Fruit fly (Drosophila melanogaster) whole organism, embryonic: ENCODE results near the gene inaF-B.

Source experiments
- Awh ChIP-seq: fragments of 200-800 bp; sonication (Bioruptor generic); IDR thresholded peaks from 2 replicates; pipeline ENCODE4, ENCODE4 v1.3.6; 2022; ENCODE audit warnings: missing biosample characterization, missing genetic modification characterization
- CG10147 ChIP-seq: fragments of 200-800 bp; sonication (Bioruptor generic); optimal IDR thresholded peaks from 2 replicates; lab custom pipeline; 2019; ENCODE audit warnings: missing biosample characterization, mild to moderate bottlenecking, missing genetic modification characterization, moderate library complexity
- CG12155 ChIP-seq: fragments of 200-800 bp; sonication (Bioruptor generic); optimal IDR thresholded peaks from 3 replicates; lab custom pipeline; 2016; ENCODE audit warnings: missing biosample characterization, missing genetic modification characterization
- CG1233 ChIP-seq: fragments of 200-800 bp; sonication (Bioruptor generic); optimal IDR thresholded peaks from 4 replicates; lab custom pipeline; 2018; ENCODE audit warnings: missing biosample characterization, mild to moderate bottlenecking, missing genetic modification characterization
- CG15514 ChIP-seq: fragments of 200-800 bp; sonication (Bioruptor generic); optimal IDR thresholded peaks from 3 replicates; lab custom pipeline; 2017; ENCODE audit warnings: missing biosample characterization, missing genetic modification characterization, mild to moderate bottlenecking, moderate library complexity, missing genetic modification reagents
- CG1647 ChIP-seq: fragments of 200-800 bp; sonication (Bioruptor generic); optimal IDR thresholded peaks from 3 replicates; lab custom pipeline; 2016; ENCODE audit warnings: missing biosample characterization, missing genetic modification characterization
- CG17328 ChIP-seq: fragments of 200-800 bp; sonication (Bioruptor generic); IDR thresholded peaks from 2 replicates; pipeline ENCODE4 v1.3.6; 2022; ENCODE audit warnings: missing biosample characterization, missing genetic modification characterization
- CG17568 ChIP-seq: fragments of 200-800 bp; sonication (Bioruptor generic); optimal IDR thresholded peaks from 2 replicates; lab custom pipeline; 2018; ENCODE audit warnings: missing biosample characterization, mild to moderate bottlenecking, missing genetic modification characterization, moderate library complexity
- CG17829 ChIP-seq: fragments of 200-800 bp; optimal IDR thresholded peaks from 2 replicates; lab custom pipeline; 2019; ENCODE audit warnings: missing biosample characterization, mild to moderate bottlenecking, missing genetic modification characterization, moderate library complexity
- CG18599 ChIP-seq: fragments of 200-800 bp; sonication (Bioruptor generic); optimal IDR thresholded peaks from 3 replicates; lab custom pipeline; 2017; ENCODE audit warnings: missing biosample characterization, missing genetic modification characterization, mild to moderate bottlenecking, moderate library complexity, missing genetic modification reagents
- CG18764 ChIP-seq: fragments of 200-800 bp; sonication (Bioruptor generic); optimal IDR thresholded peaks from 3 replicates; lab custom pipeline; 2016; ENCODE audit warnings: missing biosample characterization, missing genetic modification characterization
- CG31224 ChIP-seq: fragments of 200-800 bp; sonication (Bioruptor generic); IDR thresholded peaks from 2 replicates; pipeline ENCODE4 v1.3.6; 2022; ENCODE audit warnings: missing biosample characterization, missing genetic modification characterization
- CG32532 ChIP-seq: fragments of 200-800 bp; sonication (Bioruptor generic); IDR thresholded peaks from 2 replicates; pipeline ENCODE4 v1.3.6; 2022; ENCODE audit warnings: missing biosample characterization, missing genetic modification characterization
- CG32767 ChIP-seq: fragments of 200-800 bp; sonication (Bioruptor generic); IDR thresholded peaks from 2 replicates; pipeline ENCODE4 v1.3.6; 2022; ENCODE audit warnings: missing biosample characterization, missing genetic modification characterization
- CG6791 ChIP-seq: fragments of 200-800 bp; sonication (Bioruptor generic); IDR thresholded peaks from 3 replicates; pipeline ENCODE4 v1.3.6; 2022; ENCODE audit warnings: missing biosample characterization, missing genetic modification characterization; ENCODE audit not compliant: partially characterized antibody
- CG7987 ChIP-seq: fragments of 200-800 bp; sonication (Bioruptor generic); optimal IDR thresholded peaks from 2 replicates; lab custom pipeline; 2018; ENCODE audit warnings: missing biosample characterization, mild to moderate bottlenecking, missing genetic modification characterization, moderate library complexity
- CG8281 ChIP-seq: fragments of 200-800 bp; sonication (Bioruptor generic); optimal IDR thresholded peaks from 2 replicates; lab custom pipeline; 2018; ENCODE audit warnings: missing biosample characterization, mild to moderate bottlenecking, missing genetic modification characterization, moderate library complexity
- CG9437 ChIP-seq: fragments of 200-800 bp; sonication (Bioruptor generic); optimal IDR thresholded peaks from 2 replicates; lab custom pipeline; 2018; ENCODE audit warnings: missing biosample characterization, mild to moderate bottlenecking, missing genetic modification characterization
- Dbx ChIP-seq: fragments of 200-800 bp; sonication (Bioruptor generic); IDR thresholded peaks from 3 replicates; pipeline ENCODE4 v1.3.6; 2022; ENCODE audit warnings: missing biosample characterization, missing genetic modification characterization
- Deaf1 ChIP-seq: fragments of 200-800 bp; optimal IDR thresholded peaks from 3 replicates; lab custom pipeline; 2019; ENCODE audit warnings: missing biosample characterization, mild to moderate bottlenecking, missing genetic modification characterization, moderate library complexity
- Dip3 ChIP-seq: fragments of 200-800 bp; sonication (Bioruptor generic); optimal IDR thresholded peaks from 3 replicates; lab custom pipeline; 2016; ENCODE audit warnings: missing biosample characterization, missing genetic modification characterization
- Fer1 ChIP-seq: fragments of 200-800 bp; sonication (Bioruptor generic); optimal IDR thresholded peaks from 2 replicates; lab custom pipeline; 2017; ENCODE audit warnings: missing biosample characterization, mild to moderate bottlenecking, missing genetic modification characterization
- Fer2 ChIP-seq: fragments of 200-800 bp; sonication (Bioruptor generic); optimal IDR thresholded peaks from 2 replicates; lab custom pipeline; 2018; ENCODE audit warnings: missing biosample characterization, mild to moderate bottlenecking, missing genetic modification characterization, moderate library complexity
- Fer3 ChIP-seq: fragments of 200-800 bp; sonication (Bioruptor generic); optimal IDR thresholded peaks from 2 replicates; lab custom pipeline; 2018; ENCODE audit warnings: missing biosample characterization, mild to moderate bottlenecking, missing genetic modification characterization, moderate library complexity
- Gsc ChIP-seq: fragments of 200-800 bp; sonication (Bioruptor generic); IDR thresholded peaks from 2 replicates; pipeline ENCODE4 v1.3.6; 2022; ENCODE audit warnings: missing biosample characterization, missing genetic modification characterization
- HLH3B ChIP-seq: fragments of 200-800 bp; sonication (Bioruptor generic); IDR thresholded peaks from 2 replicates; pipeline ENCODE4 v1.3.6; 2022; ENCODE audit warnings: missing biosample characterization, missing genetic modification characterization
- Jarid2 ChIP-seq: fragments of 200-800 bp; sonication (Bioruptor generic); optimal IDR thresholded peaks from 3 replicates; lab custom pipeline; 2017; ENCODE audit warnings: mild to moderate bottlenecking, missing biosample characterization, missing genetic modification reagents, missing genetic modification characterization
- Pdp1 ChIP-seq, 2 experiments: fragments of 200-800 bp; sonication (Bioruptor generic); optimal IDR thresholded peaks; 3 replicates each; lab custom pipeline; 2016; ENCODE audit warnings: missing biosample characterization in 2 of 2, missing genetic modification characterization in 2 of 2, mild to moderate bottlenecking in 1 of 2, moderate library complexity in 1 of 2
- Ptx1 ChIP-seq: fragments of 200-800 bp; sonication (Bioruptor generic); IDR thresholded peaks from 2 replicates; pipeline ENCODE4 v1.3.6; 2022; ENCODE audit warnings: missing biosample characterization, missing genetic modification characterization
- Scr ChIP-seq: fragments of 200-800 bp; sonication (Bioruptor generic); IDR thresholded peaks from 2 replicates; pipeline ENCODE4 v1.3.6; 2022; ENCODE audit warnings: missing biosample characterization, missing genetic modification characterization; ENCODE audit not compliant: partially characterized antibody
- bab2 ChIP-seq: fragments of 200-800 bp; sonication (Bioruptor generic); optimal IDR thresholded peaks from 2 replicates; lab custom pipeline; 2016; ENCODE audit warnings: missing biosample characterization, missing genetic modification characterization
- bbx ChIP-seq: fragments of 200-800 bp; sonication (Bioruptor generic); IDR thresholded peaks from 2 replicates; pipeline ENCODE4 v1.3.6; 2022; ENCODE audit warnings: missing biosample characterization, missing genetic modification characterization; ENCODE audit not compliant: partially characterized antibody
- cad ChIP-seq: fragments of >200 bp; optimal IDR thresholded peaks from 2 replicates; lab custom pipeline; 2017; ENCODE audit warnings: missing biosample characterization, missing genetic modification characterization
- crc ChIP-seq: fragments of 200-800 bp; sonication (Bioruptor generic); optimal IDR thresholded peaks from 2 replicates; lab custom pipeline; 2016; ENCODE audit warnings: missing biosample characterization, missing genetic modification characterization
- eyg ChIP-seq: fragments of 200-800 bp; sonication (Bioruptor generic); optimal IDR thresholded peaks from 3 replicates; lab custom pipeline; 2016; ENCODE audit warnings: missing biosample characterization, missing genetic modification characterization
- gce ChIP-seq: fragments of 200-800 bp; sonication (Bioruptor generic); IDR thresholded peaks from 3 replicates; pipeline ENCODE4 v1.3.6; 2022; ENCODE audit warnings: missing biosample characterization, missing genetic modification characterization
- jumu ChIP-seq: fragments of 200-800 bp; sonication (Bioruptor generic); optimal IDR thresholded peaks from 3 replicates; lab custom pipeline; 2016; ENCODE audit warnings: missing biosample characterization, missing genetic modification characterization
- mirr ChIP-seq: fragments of 200-800 bp; sonication (Bioruptor generic); optimal IDR thresholded peaks from 3 replicates; lab custom pipeline; 2018; ENCODE audit warnings: missing biosample characterization, mild to moderate bottlenecking, missing genetic modification characterization
- sd ChIP-seq: fragments of 200-800 bp; sonication (Bioruptor generic); optimal IDR thresholded peaks from 3 replicates; lab custom pipeline; 2018; ENCODE audit warnings: missing biosample characterization, mild to moderate bottlenecking, missing genetic modification characterization, moderate library complexity
- sens ChIP-seq: fragments of 200-800 bp; sonication (Bioruptor generic); peaks from one replicate; lab custom pipeline; 2016; ENCODE audit warnings: missing biosample characterization, missing genetic modification characterization
- slp2 ChIP-seq: fragments of 200-800 bp; sonication (Bioruptor generic); optimal IDR thresholded peaks from 2 replicates; lab custom pipeline; 2016; ENCODE audit warnings: missing biosample characterization, missing genetic modification characterization
- tgo ChIP-seq: fragments of 200-800 bp; sonication (Bioruptor generic); IDR thresholded peaks from 3 replicates; pipeline ENCODE4 v1.3.6; 2022; ENCODE audit warnings: missing biosample characterization, missing genetic modification characterization
- tin ChIP-seq: fragments of 200-800 bp; sonication (Bioruptor generic); optimal IDR thresholded peaks from 3 replicates; lab custom pipeline; 2016; ENCODE audit warnings: missing biosample characterization, missing genetic modification characterization
- twi ChIP-seq: fragments of 200-800 bp; optimal IDR thresholded peaks from 2 replicates; lab custom pipeline; 2019; ENCODE audit warnings: missing biosample characterization, mild to moderate bottlenecking, missing genetic modification characterization, moderate library complexity
- vfl ChIP-seq: fragments of 200-800 bp; sonication (Bioruptor generic); optimal IDR thresholded peaks from 2 replicates; lab custom pipeline; 2016; ENCODE audit warnings: missing biosample characterization, missing genetic modification characterization
- vnd ChIP-seq: fragments of 200-800 bp; sonication (Bioruptor generic); IDR thresholded peaks from 3 replicates; pipeline ENCODE4 v1.3.6; 2022; ENCODE audit warnings: missing biosample characterization, missing genetic modification characterization; ENCODE audit not compliant: partially characterized antibody
- wek ChIP-seq: fragments of 200-800 bp; sonication (Bioruptor generic); optimal IDR thresholded peaks from 3 replicates; lab custom pipeline; 2018; ENCODE audit warnings: missing biosample characterization, mild to moderate bottlenecking, missing genetic modification characterization, moderate library complexity

inaF-B gene

dm6 chrX:11681558-11682551, 50.7 kb downstream of the inaF-B start (continued):
- no peak for TF ChIP-seq CG17328
- TF ChIP-seq sd (tag; lab: Kevin White, UChicago) = peak; percentile 60
- TF ChIP-seq tin = peak; percentile 57
- TF ChIP-seq CG32532 (GFP tag; lab: Robert Waterston, UW) = peak; percentile 18; the same call in 1 of the 2 replicates
- TF ChIP-seq HLH3B = 0 out of 2 replicates have a peak, but pooled peaks have one; percentile 11
- TF ChIP-seq cad (GFP tag; lab: Kevin White, UChicago) = no peak
- peak; percentile 19; the same call in 1 of the 3 replicates for TF ChIP-seq tgo
- TF ChIP-seq CG8281 (tag; lab: Kevin White, UChicago) = peak; percentile 25
- TF ChIP-seq CG18599 (GFP tag; lab: Kevin White, UChicago) = peak; percentile 71
- peak; percentile 63 for TF ChIP-seq jumu (GFP tag; lab: Kevin White, UChicago)
- TF ChIP-seq vnd (GFP tag; lab: Robert Waterston, UW) = peak; percentile 25; the same call in 1 of the 3 replicates
- TF ChIP-seq gce (GFP tag; lab: Robert Waterston, UW) = 0 out of 3 replicates have a peak, but pooled peaks have one; percentile 21
- no peak for TF ChIP-seq CG31224 (GFP tag; lab: Robert Waterston, UW)
- peak; percentile 12 for TF ChIP-seq twi (tag; lab: Kevin White, UChicago)
- TF ChIP-seq Dip3 (GFP tag; lab: Kevin White, UChicago) = peak; percentile 74
- peak; percentile 58 for TF ChIP-seq CG18764 (GFP tag; lab: Kevin White, UChicago)
- no peak for TF ChIP-seq Gsc (GFP tag; lab: Robert Waterston, UW)
- TF ChIP-seq Awh = 0 out of 2 replicates have a peak, but pooled peaks have one; percentile 22
- peak; percentile 61 for TF ChIP-seq CG12155 (GFP tag; lab: Kevin White, UChicago)
- peak; percentile 55 for TF ChIP-seq CG1647 (GFP tag; lab: Kevin White, UChicago)
- TF ChIP-seq Dbx (GFP tag; lab: Robert Waterston, UW) = peak; percentile 63; the same call in 2 of the 3 replicates
- peak; percentile 49 for TF ChIP-seq Deaf1 (tag; lab: Kevin White, UChicago)
- TF ChIP-seq CG17829 (tag; lab: Kevin White, UChicago) = peak; percentile 62
- TF ChIP-seq Scr (GFP tag; lab: Robert Waterston, UW) = peak; percentile 69
- peak; percentile 35 for TF ChIP-seq Fer2 (tag; lab: Kevin White, UChicago)
- peak; percentile 24 for TF ChIP-seq wek (GFP tag; lab: Kevin White, UChicago)
- TF ChIP-seq Ptx1 (GFP tag; lab: Robert Waterston, UW) = peak; percentile 60
- no peak for TF ChIP-seq CG32767 (GFP tag; lab: Robert Waterston, UW)
- peak; percentile 84 for TF ChIP-seq CG15514 (GFP tag; lab: Kevin White, UChicago)
- TF ChIP-seq slp2 (GFP tag; lab: Kevin White, UChicago) = peak; percentile 18
- TF ChIP-seq sens (GFP tag; lab: Kevin White, UChicago) = peak; percentile 94
- TF ChIP-seq CG10147 (GFP tag; lab: Kevin White, UChicago) = peak; percentile 65
- peak; percentile 73 for TF ChIP-seq mirr
- TF ChIP-seq Jarid2 (GFP tag; lab: Kevin White, UChicago) = peak; percentile 69
- peak; percentile 2 for TF ChIP-seq CG1233 (GFP tag; lab: Kevin White, UChicago)
- peak; percentile 71 for TF ChIP-seq Fer1 (GFP tag; lab: Kevin White, UChicago)
- no peak for TF ChIP-seq CG9437 (GFP tag; lab: Kevin White, UChicago)
- peak; percentile 60 to 63 for TF ChIP-seq Pdp1 (GFP tag; optimal IDR thresholded peaks at IDR 0.05; lab: Kevin White, UChicago)
- TF ChIP-seq CG17568 (GFP tag; lab: Kevin White, UChicago) = peak; percentile 19
- no peak for TF ChIP-seq bbx (GFP tag; lab: Robert Waterston, UW)
- TF ChIP-seq eyg = peak; percentile 44
- TF ChIP-seq CG6791 (GFP tag; lab: Robert Waterston, UW) = peak; percentile 45; the same call in 1 of the 3 replicates
- TF ChIP-seq Fer3 = peak; percentile 49
- TF ChIP-seq bab2 (GFP tag; lab: Kevin White, UChicago) = peak; percentile 69
- peak; percentile 63 for TF ChIP-seq CG7987 (GFP tag; lab: Kevin White, UChicago)
- TF ChIP-seq vfl (GFP tag; lab: Kevin White, UChicago) = peak; percentile 44
- peak; percentile 49 for TF ChIP-seq crc (GFP tag; lab: Kevin White, UChicago)
